Fruit fly (Drosophila melanogaster) whole organism, embryonic: ENCODE data around the gene CG6959.
A peak's percentile ranks its signal among the peaks of the same experiment; 100 is the strongest.

Experiments
- ATbp ChIP-seq: fragments of 200-800 bp; sonication (Bioruptor generic); optimal IDR thresholded peaks from 2 replicates; lab custom pipeline; 2017; ENCODE audit warnings: missing biosample characterization, mild to moderate bottlenecking, missing genetic modification characterization, missing genetic modification reagents
- CG10543 ChIP-seq: fragments of 200-800 bp; sonication (Bioruptor generic); optimal IDR thresholded peaks from 3 replicates; lab custom pipeline; 2017; ENCODE audit warnings: missing biosample characterization, mild to moderate bottlenecking, missing genetic modification characterization, moderate library complexity
- CG11723 ChIP-seq: fragments of 200-800 bp; sonication (Bioruptor generic); optimal IDR thresholded peaks from 2 replicates; lab custom pipeline; 2017; ENCODE audit warnings: missing biosample characterization, mild to moderate bottlenecking, missing genetic modification characterization
- CG12071 ChIP-seq: fragments of 200-800 bp; sonication (Bioruptor generic); optimal IDR thresholded peaks from 3 replicates; lab custom pipeline; 2018; ENCODE audit warnings: missing biosample characterization, mild to moderate bottlenecking, missing genetic modification characterization
- CG15011 ChIP-seq: fragments of 200-800 bp; sonication (Bioruptor generic); optimal IDR thresholded peaks from 3 replicates; lab custom pipeline; 2018; ENCODE audit warnings: missing biosample characterization, mild to moderate bottlenecking, missing genetic modification characterization
- CG15696 ChIP-seq: fragments of 200-800 bp; sonication (Bioruptor generic); optimal IDR thresholded peaks from 2 replicates; lab custom pipeline; 2019; ENCODE audit warnings: missing biosample characterization, mild to moderate bottlenecking, missing genetic modification characterization, moderate library complexity
- CG1647 ChIP-seq: fragments of 200-800 bp; sonication (Bioruptor generic); optimal IDR thresholded peaks from 3 replicates; lab custom pipeline; 2016; ENCODE audit warnings: missing biosample characterization, missing genetic modification characterization
- CG31365 ChIP-seq: fragments of 200-800 bp; sonication (Bioruptor generic); optimal IDR thresholded peaks from 2 replicates; lab custom pipeline; 2018; ENCODE audit warnings: missing biosample characterization, mild to moderate bottlenecking, missing genetic modification characterization
- CG3281 ChIP-seq: fragments of 200-800 bp; sonication (Bioruptor generic); optimal IDR thresholded peaks from 3 replicates; lab custom pipeline; 2017; ENCODE audit warnings: missing biosample characterization, mild to moderate bottlenecking, missing genetic modification characterization
- CG3838 ChIP-seq: fragments of 200-800 bp; sonication (Bioruptor generic); optimal IDR thresholded peaks from 3 replicates; lab custom pipeline; 2016; ENCODE audit warnings: missing biosample characterization, missing genetic modification characterization
- CG4820 ChIP-seq: fragments of 200-800 bp; sonication (Bioruptor generic); optimal IDR thresholded peaks from 3 replicates; lab custom pipeline; 2016; ENCODE audit warnings: missing biosample characterization, missing genetic modification characterization
- CG6854 ChIP-seq: fragments of 200-800 bp; sonication (Bioruptor generic); optimal IDR thresholded peaks from 3 replicates; lab custom pipeline; 2017; ENCODE audit warnings: missing biosample characterization, mild to moderate bottlenecking, missing genetic modification characterization
- CG7839 ChIP-seq: fragments of 200-800 bp; sonication (Bioruptor generic); optimal IDR thresholded peaks from 3 replicates; lab custom pipeline; 2018; ENCODE audit warnings: missing biosample characterization, mild to moderate bottlenecking, missing genetic modification characterization, moderate library complexity
- CG7963 ChIP-seq: fragments of 200-800 bp; sonication (Bioruptor generic); IDR thresholded peaks from 3 replicates; pipeline ENCODE4 v1.3.6; 2022; ENCODE audit warnings: missing biosample characterization, missing genetic modification characterization; ENCODE audit not compliant: partially characterized antibody
- CG8478 ChIP-seq: fragments of >200 bp; optimal IDR thresholded peaks from 2 replicates; lab custom pipeline; 2018
- CG9437 ChIP-seq: fragments of 200-800 bp; sonication (Bioruptor generic); optimal IDR thresholded peaks from 2 replicates; lab custom pipeline; 2018; ENCODE audit warnings: missing biosample characterization, mild to moderate bottlenecking, missing genetic modification characterization
- CrebB ChIP-seq: fragments of 200-800 bp; sonication (Bioruptor generic); optimal IDR thresholded peaks from 3 replicates; lab custom pipeline; 2018; ENCODE audit warnings: missing biosample characterization, mild to moderate bottlenecking, missing genetic modification characterization
- Dek ChIP-seq: fragments of 200-800 bp; sonication (Bioruptor generic); optimal IDR thresholded peaks from 3 replicates; lab custom pipeline; 2019; ENCODE audit warnings: missing biosample characterization, mild to moderate bottlenecking, missing genetic modification characterization, moderate library complexity
- Dref ChIP-seq: fragments of 200-800 bp; sonication (Bioruptor generic); IDR thresholded peaks from 2 replicates; pipeline ENCODE4 v1.3.6; 2022; ENCODE audit warnings: missing biosample characterization, missing genetic modification characterization
- HLH54F ChIP-seq: fragments of 200-800 bp; sonication (Bioruptor generic); optimal IDR thresholded peaks from 3 replicates; lab custom pipeline; 2016; ENCODE audit warnings: missing biosample characterization, missing genetic modification characterization
- Hand ChIP-seq: fragments of 200-800 bp; sonication (Bioruptor generic); optimal IDR thresholded peaks from 2 replicates; lab custom pipeline; 2017; ENCODE audit warnings: mild to moderate bottlenecking, missing biosample characterization, missing genetic modification reagents, missing genetic modification characterization
- Hey ChIP-seq: fragments of 200-800 bp; sonication (Bioruptor generic); optimal IDR thresholded peaks from 3 replicates; lab custom pipeline; 2018; ENCODE audit warnings: missing biosample characterization, mild to moderate bottlenecking, missing genetic modification characterization
- Max ChIP-seq: fragments of 200-800 bp; sonication (Bioruptor generic); optimal IDR thresholded peaks from 2 replicates; lab custom pipeline; 2016; ENCODE audit warnings: missing biosample characterization, mild to moderate bottlenecking, missing genetic modification characterization
- Nf-YA ChIP-seq: fragments of 200-800 bp; sonication (Bioruptor generic); IDR thresholded peaks from 2 replicates; pipeline ENCODE4 v1.3.6; 2022; ENCODE audit warnings: missing biosample characterization, missing genetic modification characterization
- YL-1 ChIP-seq: fragments of 200-800 bp; sonication (Bioruptor generic); optimal IDR thresholded peaks from 3 replicates; lab custom pipeline; 2017; ENCODE audit warnings: missing biosample characterization, mild to moderate bottlenecking, missing genetic modification characterization
- cad ChIP-seq: fragments of >200 bp; optimal IDR thresholded peaks from 2 replicates; lab custom pipeline; 2017; ENCODE audit warnings: missing biosample characterization, missing genetic modification characterization
- cg ChIP-seq: fragments of 200-800 bp; sonication (Bioruptor generic); optimal IDR thresholded peaks from 3 replicates; lab custom pipeline; 2019; ENCODE audit warnings: missing biosample characterization, mild to moderate bottlenecking, missing genetic modification characterization, moderate library complexity
- dmrt11E ChIP-seq: fragments of 200-800 bp; sonication (Bioruptor generic); optimal IDR thresholded peaks from 3 replicates; lab custom pipeline; 2018; ENCODE audit warnings: missing biosample characterization, mild to moderate bottlenecking, missing genetic modification characterization, moderate library complexity
- dmrt99B ChIP-seq: fragments of 200-800 bp; sonication (Bioruptor generic); optimal IDR thresholded peaks from 2 replicates; lab custom pipeline; 2018; ENCODE audit warnings: missing biosample characterization, mild to moderate bottlenecking, missing genetic modification characterization, moderate library complexity
- eve ChIP-seq, 2 experiments: fragments of >200 bp; optimal IDR thresholded peaks; 2 replicates each; lab custom pipeline; 2017; ENCODE audit warnings: missing biosample characterization in 2 of 2, missing genetic modification characterization in 2 of 2
- grau ChIP-seq: fragments of 200-800 bp; optimal IDR thresholded peaks from 3 replicates; lab custom pipeline; 2019; ENCODE audit warnings: missing biosample characterization, mild to moderate bottlenecking, missing genetic modification characterization, moderate library complexity
- ham ChIP-seq: fragments of 200-800 bp; sonication (Bioruptor generic); IDR thresholded peaks from 2 replicates; pipeline ENCODE4 v1.3.6; 2022; ENCODE audit warnings: missing biosample characterization, missing genetic modification characterization
- her ChIP-seq: fragments of 200-800 bp; sonication (Bioruptor generic); optimal IDR thresholded peaks from 2 replicates; lab custom pipeline; 2016; ENCODE audit warnings: missing biosample characterization, missing genetic modification characterization
- ind ChIP-seq: fragments of 200-800 bp; sonication (Bioruptor generic); optimal IDR thresholded peaks from 3 replicates; lab custom pipeline; 2016; ENCODE audit warnings: missing biosample characterization, missing genetic modification characterization
- mld ChIP-seq: fragments of 200-800 bp; sonication (Bioruptor generic); IDR thresholded peaks from 3 replicates; pipeline ENCODE4 v1.3.6; 2022; ENCODE audit warnings: missing biosample characterization, missing genetic modification characterization; ENCODE audit not compliant: partially characterized antibody
- prd ChIP-seq, 3 experiments: fragments of >200 bp in 2 of 3; fragments of 200-800 bp in 1 of 3; sonication (Bioruptor generic) in 1 of 3; optimal IDR thresholded peaks in 2 of 3; IDR thresholded peaks in 1 of 3; 2 replicates in 2 of 3; 3 replicates in 1 of 3; pipeline versions ENCODE4 v1.3.6 to Lab custom; 2017 to 2022; ENCODE audit warnings: missing biosample characterization in 1 of 3, missing genetic modification characterization in 1 of 3
- pros ChIP-seq: fragments of 200-800 bp; sonication (Bioruptor generic); optimal IDR thresholded peaks from 3 replicates; lab custom pipeline; 2019; ENCODE audit warnings: missing biosample characterization, mild to moderate bottlenecking, missing genetic modification characterization, moderate library complexity
- run ChIP-seq: fragments of 200-800 bp; sonication (Bioruptor generic); optimal IDR thresholded peaks from 3 replicates; lab custom pipeline; 2018; ENCODE audit warnings: missing biosample characterization, mild to moderate bottlenecking, missing genetic modification characterization
- scrt ChIP-seq: fragments of 200-800 bp; sonication (Bioruptor generic); optimal IDR thresholded peaks from 2 replicates; lab custom pipeline; 2018; ENCODE audit warnings: missing biosample characterization, mild to moderate bottlenecking, missing genetic modification characterization, moderate library complexity
- sens-2 ChIP-seq: fragments of 200-800 bp; sonication (Bioruptor generic); IDR thresholded peaks from 2 replicates; pipeline ENCODE4 v1.3.6; 2022; ENCODE audit warnings: missing biosample characterization, missing genetic modification characterization
- sim ChIP-seq: fragments of 200-800 bp; sonication (Bioruptor generic); IDR thresholded peaks from 2 replicates; pipeline ENCODE4 v1.3.6; 2022; ENCODE audit warnings: missing biosample characterization, missing genetic modification characterization
- slp2 ChIP-seq: fragments of 200-800 bp; sonication (Bioruptor generic); optimal IDR thresholded peaks from 2 replicates; lab custom pipeline; 2016; ENCODE audit warnings: missing biosample characterization, missing genetic modification characterization
- tll ChIP-seq, 2 experiments: fragments of 200-800 bp in 1 of 2; fragments of >200 bp in 1 of 2; sonication (Bioruptor generic) in 1 of 2; optimal IDR thresholded peaks; 2 replicates each; lab custom pipeline; 2017 to 2019; ENCODE audit warnings: missing biosample characterization in 2 of 2, missing genetic modification characterization in 2 of 2, mild to moderate bottlenecking in 1 of 2, moderate library complexity in 1 of 2
- tx ChIP-seq: fragments of 200-800 bp; sonication (Bioruptor generic); optimal IDR thresholded peaks from 2 replicates; lab custom pipeline; 2016; ENCODE audit warnings: missing biosample characterization, missing genetic modification characterization
- vvl ChIP-seq: fragments of 200-800 bp; sonication (Bioruptor generic); IDR thresholded peaks from 2 replicates; pipeline ENCODE4 v1.3.6; 2022; ENCODE audit warnings: missing biosample characterization, missing genetic modification characterization
- yki ChIP-seq: fragments of >200 bp; optimal IDR thresholded peaks from 3 replicates; lab custom pipeline; 2018
- z ChIP-seq: fragments of 200-800 bp; sonication (Bioruptor generic); IDR thresholded peaks from 3 replicates; pipeline ENCODE4 v1.3.6; 2022; ENCODE audit warnings: missing biosample characterization, missing genetic modification characterization
- zen2 ChIP-seq: fragments of 200-800 bp; sonication (Bioruptor generic); IDR thresholded peaks from 3 replicates; pipeline ENCODE4 v1.3.6; 2022; ENCODE audit warnings: missing biosample characterization, missing genetic modification characterization; ENCODE audit not compliant: partially characterized antibody

CG6959 gene

DNA sequence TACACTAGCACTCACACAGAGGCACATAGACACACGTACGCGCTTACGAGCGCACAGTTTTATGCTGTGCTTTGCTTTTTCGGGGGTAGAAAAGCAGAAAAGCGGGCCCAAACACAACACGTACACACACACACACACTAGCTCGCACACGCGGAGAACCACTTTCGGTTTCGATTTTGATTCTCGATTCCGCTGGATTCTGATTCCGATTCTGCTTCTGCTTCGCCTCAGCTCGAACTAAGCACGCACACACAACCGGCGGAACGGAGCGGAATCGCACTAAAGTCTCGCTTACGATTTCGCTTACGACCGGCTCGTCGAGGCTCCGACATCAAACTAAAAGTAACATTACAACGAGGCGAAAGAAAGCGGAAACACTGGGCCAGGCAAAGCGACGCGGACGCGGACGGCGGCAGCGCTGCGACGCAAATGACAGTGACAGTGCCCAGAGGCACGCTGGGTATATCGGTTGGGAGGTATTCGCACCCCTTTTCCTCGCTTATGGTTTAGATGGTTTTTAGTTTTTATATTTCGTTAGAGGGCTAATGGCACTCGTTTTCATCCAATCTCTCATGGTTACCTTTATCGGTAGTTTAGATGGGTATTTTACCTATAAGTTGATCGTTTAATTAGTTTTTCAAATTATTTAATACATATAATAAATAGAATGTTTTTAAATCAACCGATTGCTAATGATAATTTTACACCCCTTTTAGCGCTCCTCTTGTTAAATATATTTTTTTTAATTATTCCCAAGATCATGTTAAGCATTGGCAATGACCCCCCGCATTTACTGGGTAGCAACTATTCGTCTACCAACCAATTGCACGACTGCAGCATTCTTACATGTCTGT, 91.0 kb downstream of the CG6959 start (continued):
- TF ChIP-seq ATbp (GFP tag; lab: Kevin White, UChicago), result peak; percentile 21
- peak; percentile 82 for TF ChIP-seq CG9437 (GFP tag; lab: Kevin White, UChicago)
- no peak for TF ChIP-seq mld (GFP tag; lab: Robert Waterston, UW)
- 0 out of 2 replicates have a peak, but pooled peaks have one; percentile 26 for TF ChIP-seq sim
- TF ChIP-seq cg (GFP tag; lab: Kevin White, UChicago), result peak; percentile 93
- peak; percentile 4 for TF ChIP-seq CG8478
- peak; percentile 12 for TF ChIP-seq tx (GFP tag; lab: Kevin White, UChicago)
- TF ChIP-seq ind (GFP tag; lab: Kevin White, UChicago), result peak; percentile 28
- peak; percentile 5 for TF ChIP-seq CG1647 (GFP tag; lab: Kevin White, UChicago)
- peak; percentile 49; the same call in 1 of the 2 replicates for TF ChIP-seq sens-2 (GFP tag; lab: Robert Waterston, UW)
- TF ChIP-seq CG3281 (GFP tag; lab: Kevin White, UChicago), result peak; percentile 65
- peak; percentile 65 for TF ChIP-seq CG11723 (GFP tag; lab: Kevin White, UChicago)
- TF ChIP-seq z (GFP tag; lab: Robert Waterston, UW), result peak; percentile 55; the same call in 2 of the 3 replicates
- TF ChIP-seq CG3838 (GFP tag; lab: Kevin White, UChicago), result peak; percentile 14
- peak; percentile 25 for TF ChIP-seq CrebB (tag; lab: Kevin White, UChicago)
- TF ChIP-seq CG7963 (GFP tag; lab: Robert Waterston, UW), result peak; percentile 37; the same call in 1 of the 3 replicates
- no peak for TF ChIP-seq zen2 (GFP tag; lab: Robert Waterston, UW)
- TF ChIP-seq CG15011 (GFP tag; lab: Kevin White, UChicago), result peak; percentile 44
- peak; percentile 22 for TF ChIP-seq Dek
- TF ChIP-seq CG15696, result peak; percentile 71
- peak; percentile 70 for TF ChIP-seq grau (tag; lab: Kevin White, UChicago)
- no peak for TF ChIP-seq Nf-YA (GFP tag; lab: Robert Waterston, UW)
- peak; percentile 94 for TF ChIP-seq pros (GFP tag; lab: Kevin White, UChicago)
- peak; percentile 58 for TF ChIP-seq CG4820 (GFP tag; lab: Kevin White, UChicago)
- TF ChIP-seq eve (GFP tag; optimal IDR thresholded peaks at IDR 0.05; lab: Kevin White, UChicago), result peak in 1 of 2 experiments; percentile 94
- TF ChIP-seq ham (GFP tag; lab: Robert Waterston, UW), result no peak
- peak in 1 of 2 experiments; percentile 69 for TF ChIP-seq tll (GFP tag; optimal IDR thresholded peaks at IDR 0.05; lab: Kevin White, UChicago)
- TF ChIP-seq yki (lab: Kevin White, UChicago), result peak; percentile 12
- peak; percentile 54 for TF ChIP-seq YL-1 (GFP tag; lab: Kevin White, UChicago)
- TF ChIP-seq HLH54F (GFP tag; lab: Kevin White, UChicago), result peak; percentile 28
- peak; percentile 45 for TF ChIP-seq CG6854 (GFP tag; lab: Kevin White, UChicago)
- peak; percentile 79 for TF ChIP-seq dmrt11E (tag; lab: Kevin White, UChicago)
- no peak for TF ChIP-seq cad (GFP tag; lab: Kevin White, UChicago)
- TF ChIP-seq Dref (GFP tag; lab: Robert Waterston, UW), result no peak
- no peak for TF ChIP-seq slp2 (GFP tag; lab: Kevin White, UChicago)
- TF ChIP-seq dmrt99B, result peak; percentile 65
- peak; percentile 53 for TF ChIP-seq scrt (GFP tag; lab: Kevin White, UChicago)
- TF ChIP-seq Hey (tag; lab: Kevin White, UChicago), result peak; percentile 38
- TF ChIP-seq CG7839 (tag; lab: Kevin White, UChicago), result peak; percentile 68
- TF ChIP-seq prd (optimal IDR thresholded peaks at IDR 0.05; lab: Kevin White, UChicago), result no peak
- peak; percentile 68; the same call in 2 of the 3 replicates for TF ChIP-seq prd (GFP tag; IDR thresholded peaks at IDR 0.05; lab: Robert Waterston, UW)
- TF ChIP-seq Hand, result peak; percentile 68
- peak; percentile 8 for TF ChIP-seq CG12071 (GFP tag; lab: Kevin White, UChicago)
- TF ChIP-seq Max (GFP tag; lab: Kevin White, UChicago), result peak; percentile 15
- TF ChIP-seq her (GFP tag; lab: Kevin White, UChicago), result peak; percentile 75
- no peak for TF ChIP-seq CG31365 (tag; lab: Kevin White, UChicago)
- peak; percentile 73 for TF ChIP-seq CG10543 (GFP tag; lab: Kevin White, UChicago)
- TF ChIP-seq run (tag; lab: Kevin White, UChicago), result no peak
- TF ChIP-seq vvl, result 0 out of 2 replicates have a peak, but pooled peaks have one; percentile 26
